Worm (Caenorhabditis elegans): ENCODE results near the gene fbxa-19.

DNA sequence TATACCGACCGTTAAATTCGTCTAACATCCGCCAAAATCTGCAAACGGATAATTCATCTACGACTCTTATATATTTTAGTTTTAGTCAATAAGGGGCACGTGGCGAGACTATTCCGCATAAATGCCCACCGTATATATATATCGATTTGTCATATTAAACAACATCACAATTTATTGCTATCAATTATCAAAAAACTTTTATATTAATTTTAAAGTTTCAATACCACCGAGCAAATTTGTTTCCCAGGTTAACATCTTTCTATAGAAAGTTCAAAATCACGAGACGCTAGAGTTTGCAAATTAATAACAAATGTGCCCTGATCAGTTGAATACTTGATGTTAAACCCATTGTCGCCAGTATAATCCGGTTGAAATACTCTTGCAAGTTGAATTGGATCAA, 32.3 kb downstream of the fbxa-19 start, which contains the start of gene Y82E9BL.5:
- TF ChIP-seq dao-5 (tag; optimal IDR thresholded peaks at IDR 0.05), result no peak
- TF ChIP-seq W03F9.2 (tag; optimal IDR thresholded peaks at IDR 0.05), result no peak
- no peak for TF ChIP-seq him-1 (tag; optimal IDR thresholded peaks at IDR 0.05)
